Worm (Caenorhabditis elegans) whole organism, late embryonic: ENCODE data around the gene srbc-59.
"Not testable (repeated sequence)": the region's sequence is repeated elsewhere in the genome, so short reads cannot be mapped to it uniquely, and the experiment has no call there.

Source experiments
- T23F11.4 ChIP-seq: fragments of 200-800 bp; sonication (Bioruptor generic); optimal IDR thresholded peaks from 2 replicates; lab custom pipeline; 2018; ENCODE audit warnings: mild to moderate bottlenecking, missing genetic modification characterization, missing compliant biosample characterization
- Y22D7AL.16 ChIP-seq: sonication (generic microtip); optimal IDR thresholded peaks from 2 replicates; lab custom pipeline; 2016; ENCODE audit warnings: missing genetic modification characterization, missing compliant biosample characterization
- ceh-24 ChIP-seq: sonication (generic microtip); optimal IDR thresholded peaks from 2 replicates; lab custom pipeline; 2016; ENCODE audit warnings: mild to moderate bottlenecking, missing genetic modification characterization, missing compliant biosample characterization
- ceh-30 ChIP-seq: fragments of 150-350 bp; optimal IDR thresholded peaks from 2 replicates; lab custom pipeline; 2014; ENCODE audit warnings: missing biosample characterization, missing genetic modification characterization
- ceh-31 ChIP-seq: sonication (generic microtip); optimal IDR thresholded peaks from 2 replicates; lab custom pipeline; 2016; ENCODE audit warnings: missing genetic modification characterization, missing compliant biosample characterization
- ceh-34 ChIP-seq: sonication (generic microtip); optimal IDR thresholded peaks from 2 replicates; lab custom pipeline; 2016; ENCODE audit warnings: mild to moderate bottlenecking, missing genetic modification characterization, missing compliant biosample characterization
- dve-1 ChIP-seq: sonication (generic microtip); optimal IDR thresholded peaks from 2 replicates; lab custom pipeline; 2017; ENCODE audit warnings: antibody characterized with exemption, mild to moderate bottlenecking, missing genetic modification characterization, missing compliant biosample characterization
- fkh-10 ChIP-seq: fragments of 150-350 bp; optimal IDR thresholded peaks from 2 replicates; lab custom pipeline; 2014; ENCODE audit warnings: missing biosample characterization, missing genetic modification reagents, missing genetic modification characterization
- hlh-15 ChIP-seq: sonication (generic microtip); optimal IDR thresholded peaks from 2 replicates; lab custom pipeline; 2016; ENCODE audit warnings: missing genetic modification characterization, missing compliant biosample characterization
- lin-11 ChIP-seq: fragments of 200-800 bp; sonication (Bioruptor generic); optimal IDR thresholded peaks from 2 replicates; lab custom pipeline; 2018; ENCODE audit warnings: mild to moderate bottlenecking, missing genetic modification characterization, missing compliant biosample characterization
- mec-3 ChIP-seq: sonication (generic microtip); optimal IDR thresholded peaks from 2 replicates; lab custom pipeline; 2016; ENCODE audit warnings: borderline replicate concordance, missing genetic modification characterization, missing compliant biosample characterization
- nhr-232 ChIP-seq: sonication (generic microtip); optimal IDR thresholded peaks from 2 replicates; lab custom pipeline; 2016; ENCODE audit warnings: missing genetic modification characterization, missing compliant biosample characterization
- pha-2 ChIP-seq: sonication (generic microtip); optimal IDR thresholded peaks from 2 replicates; lab custom pipeline; 2017; ENCODE audit warnings: mild to moderate bottlenecking, missing genetic modification characterization, missing compliant biosample characterization
- pha-4 ChIP-seq: fragments of 150-350 bp; optimal IDR thresholded peaks from 2 replicates; lab custom pipeline; 2018; ENCODE audit warnings: missing biosample characterization, missing genetic modification reagents, missing genetic modification characterization
- pros-1 ChIP-seq: fragments of 150-350 bp; optimal IDR thresholded peaks from 2 replicates; lab custom pipeline; 2014; ENCODE audit warnings: missing biosample characterization, missing genetic modification reagents, missing genetic modification characterization
- tbx-2 ChIP-seq: sonication (generic microtip); optimal IDR thresholded peaks from 2 replicates; lab custom pipeline; 2016; ENCODE audit warnings: missing genetic modification characterization, missing compliant biosample characterization

Gene srbc-59

ce11 chrV:817182-817581 lies 38.7 kb downstream of the srbc-59 start, which contains the start of gene R13D11.1:
TSS of gene R13D11.1 (plus strand) at chrV:817482.
- TF ChIP-seq ceh-31 (tag; lab: Kevin White, UChicago): no peak
- no peak for TF ChIP-seq lin-11 (tag; lab: Kevin White, UChicago)
- TF ChIP-seq dve-1 (tag; lab: Kevin White, UChicago): no peak
- TF ChIP-seq tbx-2 (tag; lab: Kevin White, UChicago): no peak
- no peak for TF ChIP-seq ceh-24 (tag; lab: Kevin White, UChicago)
- TF ChIP-seq ceh-34 (tag; lab: Kevin White, UChicago): no peak
- no peak for TF ChIP-seq mec-3 (tag; lab: Kevin White, UChicago)
- no peak for TF ChIP-seq T23F11.4

ce11 chrV:820629-821028 lies 42.2 kb downstream of the srbc-59 start, which contains the start of gene srx-32:
TSS of gene srx-32 (minus strand) at chrV:820729.
- TF ChIP-seq hlh-15 (tag; lab: Kevin White, UChicago); T23F11.4; fkh-10 (GFP tag; lab: Kevin White, UChicago): not testable (repeated sequence)
- TF ChIP-seq, all 69 proteins: peak for 0; not testable (repeated sequence) for 69

- TF ChIP-seq pros-1; Y22D7AL.16 (tag; lab: Kevin White, UChicago); pha-4 (tag; lab: Kevin White, UChicago): not testable (repeated sequence)
Observed at ce11 chrV:822922-823321, 44.5 kb downstream of the srbc-59 start, which contains the start of gene srx-31. TSS of gene srx-31 (minus strand) at chrV:823022.

ce11 chrV:826097-826496 lies 47.7 kb downstream of the srbc-59 start, which contains the start of gene F41H8.2:
TSS of gene F41H8.2 (plus strand) at chrV:826397.
- TF ChIP-seq lin-11 (tag; lab: Kevin White, UChicago) (no peak), nhr-232 (tag; lab: Kevin White, UChicago) (no peak), ceh-30 (tag; lab: Kevin White, UChicago) (no peak), fkh-10 (GFP tag; lab: Kevin White, UChicago) (no peak), pha-2 (tag; lab: Kevin White, UChicago) (no peak)
